Worm (Caenorhabditis elegans): ENCODE data around the gene mxl-3.

The mxl-3 gene

DNA sequence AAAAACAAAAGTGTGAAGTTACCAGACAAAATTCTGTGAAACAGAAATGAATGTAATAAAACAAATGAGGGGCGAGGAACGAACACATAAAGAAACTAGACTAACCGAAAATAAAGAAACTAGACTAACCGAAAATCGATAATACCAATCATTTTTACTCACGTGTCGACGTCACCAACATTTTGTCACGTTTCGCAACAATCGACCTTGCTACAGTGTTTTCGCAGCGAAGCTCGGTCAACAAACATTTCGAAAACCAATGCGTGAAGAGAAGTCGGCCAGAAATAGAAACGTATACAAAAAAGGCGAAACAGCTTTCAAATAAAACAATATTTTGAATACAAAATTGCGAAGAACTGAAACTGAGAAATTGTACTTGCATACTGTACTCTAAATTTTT is 16.4 kb upstream of the mxl-3 start (continued):
- no peak for TF ChIP-seq peb-1 (tag; optimal IDR thresholded peaks at IDR 0.05)

DNA sequence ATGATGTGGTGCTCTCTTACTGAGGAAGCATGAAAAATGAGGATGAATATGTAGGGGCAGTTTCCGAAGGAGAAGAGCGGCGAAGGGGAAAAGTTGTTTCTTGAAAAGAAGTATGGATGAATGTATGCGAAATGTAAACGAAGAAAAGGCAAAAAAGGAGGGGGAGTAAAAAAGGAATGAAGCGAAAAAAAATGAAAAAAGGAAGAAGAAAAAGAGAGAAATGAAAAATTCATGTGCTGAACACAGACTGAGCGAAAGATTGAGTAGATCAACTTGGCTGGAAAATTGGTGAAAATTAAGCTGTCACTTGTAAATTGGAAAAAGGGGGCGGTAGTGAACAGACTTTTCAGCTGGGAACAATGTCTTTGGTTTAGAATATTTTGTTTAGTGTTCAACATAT is 14.3 kb upstream of the mxl-3 start, which contains the start of gene C49F8.1:
Gene C49F8.1, minus strand, starts transcription at position 101 of the 400 bp plus-strand sequence.
- TF ChIP-seq mab-5 (tag; optimal IDR thresholded peaks at IDR 0.05) (no peak), unc-55 (GFP tag; optimal IDR thresholded peaks at IDR 0.05) (peak; percentile 44), alr-1 (tag; optimal IDR thresholded peaks at IDR 0.05) (no peak), peb-1 (tag; optimal IDR thresholded peaks at IDR 0.05) (no peak)

DNA sequence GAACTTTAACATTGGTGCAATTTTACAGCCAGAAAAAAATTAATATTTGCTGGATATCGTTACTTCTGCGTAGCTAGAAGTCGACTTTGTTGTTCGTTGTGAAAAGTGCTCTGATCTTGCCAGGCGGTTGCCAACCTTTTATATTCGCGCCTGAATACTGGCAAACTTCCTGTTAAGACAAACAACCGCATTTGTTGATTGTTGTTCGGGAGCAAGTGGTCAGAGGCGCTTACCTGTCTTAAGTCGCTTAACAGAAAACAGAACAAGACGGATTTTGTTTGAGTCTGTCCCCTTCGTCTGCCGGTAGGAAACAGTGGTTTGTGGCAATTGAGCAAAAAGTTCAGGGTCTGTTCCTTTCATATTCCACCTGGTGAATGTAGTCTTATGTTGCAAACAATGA is 11.9 kb upstream of the mxl-3 start, which contains the start of gene C49F8.15:
Gene C49F8.15, minus strand, starts transcription at position 101 of the 400 bp plus-strand sequence.
- TF ChIP-seq unc-62 (GFP tag; optimal IDR thresholded peaks at IDR 0.05): no peak
- no peak for TF ChIP-seq F13H6.1 (tag; optimal IDR thresholded peaks at IDR 0.05)
- no peak for TF ChIP-seq mdl-1 (tag; optimal IDR thresholded peaks at IDR 0.05)
- TF ChIP-seq ZK546.5 (tag; optimal IDR thresholded peaks at IDR 0.05): no peak
- no peak for TF ChIP-seq R02D3.7 (tag; optimal IDR thresholded peaks at IDR 0.05)
- TF ChIP-seq C34F6.9 (tag; optimal IDR thresholded peaks at IDR 0.05): no peak
- no peak for TF ChIP-seq ztf-11 (tag; optimal IDR thresholded peaks at IDR 0.05)
- no peak for TF ChIP-seq dmd-4 (tag; optimal IDR thresholded peaks at IDR 0.05)
- TF ChIP-seq elt-3 (tag; optimal IDR thresholded peaks at IDR 0.05): no peak
- no peak for TF ChIP-seq sma-9 (GFP tag; optimal IDR thresholded peaks at IDR 0.05)
- no peak for TF ChIP-seq sma-9 (tag; optimal IDR thresholded peaks at IDR 0.05)
- no peak for TF ChIP-seq gmeb-1 (tag; optimal IDR thresholded peaks at IDR 0.05)
- no peak for TF ChIP-seq nhr-23 (tag; optimal IDR thresholded peaks at IDR 0.05)
- no peak for TF ChIP-seq aly-2 (tag; optimal IDR thresholded peaks at IDR 0.05)
- no peak for TF ChIP-seq ztf-4 (tag; optimal IDR thresholded peaks at IDR 0.05)
- no peak for TF ChIP-seq Y55F3AM.14 (GFP tag; optimal IDR thresholded peaks at IDR 0.05)
- no peak for TF ChIP-seq lin-11 (tag; optimal IDR thresholded peaks at IDR 0.05)
- no peak for TF ChIP-seq nhr-11 (tag; optimal IDR thresholded peaks at IDR 0.05)
- TF ChIP-seq nhr-6 (tag; optimal IDR thresholded peaks at IDR 0.05): no peak
- no peak for TF ChIP-seq nhr-21 (tag; optimal IDR thresholded peaks at IDR 0.05)
- no peak for TF ChIP-seq unc-39 (tag; optimal IDR thresholded peaks at IDR 0.05)

DNA sequence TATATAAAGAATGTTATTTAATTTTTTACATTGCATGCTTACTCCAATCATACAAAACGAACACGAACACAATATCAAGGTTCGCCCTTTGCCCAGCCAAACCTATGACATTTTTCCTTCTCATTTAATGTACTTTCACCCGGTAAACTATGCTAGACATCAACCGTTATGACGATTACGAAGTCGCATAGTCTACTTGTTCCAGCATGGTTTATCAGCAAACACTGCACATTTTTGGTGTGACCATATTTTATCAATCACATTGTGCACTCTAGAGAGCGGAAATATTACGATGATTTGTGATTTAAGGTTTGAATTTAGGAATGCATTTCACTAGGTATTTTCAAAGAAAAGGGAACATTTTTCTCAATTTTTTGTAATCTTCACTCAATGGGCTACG is 10.0 kb upstream of the mxl-3 start:
- no peak for TF ChIP-seq nhr-237 (tag; optimal IDR thresholded peaks at IDR 0.05)
- TF ChIP-seq nhr-129 (tag; optimal IDR thresholded peaks at IDR 0.05): peak; percentile 29
- TF ChIP-seq fos-1 (tag; optimal IDR thresholded peaks at IDR 0.05): peak; percentile 82
- peak; percentile 38 for TF ChIP-seq sma-3 (GFP tag; optimal IDR thresholded peaks at IDR 0.05)
- no peak for TF ChIP-seq nhr-77 (tag; optimal IDR thresholded peaks at IDR 0.05)
- no peak for TF ChIP-seq ztf-4 (tag; optimal IDR thresholded peaks at IDR 0.05)
- peak; percentile 54 for TF ChIP-seq crh-2 (tag; optimal IDR thresholded peaks at IDR 0.05)
- TF ChIP-seq F13H6.1 (tag; optimal IDR thresholded peaks at IDR 0.05): peak; percentile 33
- no peak for TF ChIP-seq unc-55 (GFP tag; optimal IDR thresholded peaks at IDR 0.05)
- TF ChIP-seq R02D3.7 (tag; optimal IDR thresholded peaks at IDR 0.05): no peak
- TF ChIP-seq sma-9 (GFP tag; optimal IDR thresholded peaks at IDR 0.05): peak; percentile 96
- TF ChIP-seq sma-9 (tag; optimal IDR thresholded peaks at IDR 0.05): no peak

DNA sequence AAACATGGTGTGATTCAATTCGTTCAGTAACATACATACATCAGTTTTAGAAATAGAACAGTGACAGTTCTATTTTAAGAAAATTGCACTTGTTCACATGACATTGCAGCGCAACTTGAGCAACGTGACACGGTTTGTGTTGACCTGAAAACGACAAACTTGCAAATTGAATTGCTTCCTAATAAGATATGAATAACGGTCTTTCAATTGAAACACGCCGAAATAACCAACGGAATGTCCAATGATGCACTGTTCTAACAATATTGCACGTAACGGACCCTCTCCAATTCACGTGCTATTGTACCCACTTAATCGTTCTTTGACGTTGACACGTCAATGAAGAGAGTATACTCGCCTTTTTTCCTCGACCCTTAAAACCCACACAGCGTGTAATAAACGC is 9.2 kb upstream of the mxl-3 start:
- TF ChIP-seq crh-2 (tag; optimal IDR thresholded peaks at IDR 0.05) (peak; percentile 79), nhr-12 (tag; optimal IDR thresholded peaks at IDR 0.05) (no peak), nhr-21 (tag; optimal IDR thresholded peaks at IDR 0.05) (peak; percentile 33), skn-1 (tag; optimal IDR thresholded peaks at IDR 0.05) (no peak), ZK546.5 (tag; optimal IDR thresholded peaks at IDR 0.05) (no peak), lsy-2 (tag; optimal IDR thresholded peaks at IDR 0.05) (peak in 1 of 2 experiments; percentile 15), ama-1 (optimal IDR thresholded peaks at IDR 0.05) (no peak), elt-3 (tag; optimal IDR thresholded peaks at IDR 0.05) (no peak), blmp-1 (tag; optimal IDR thresholded peaks at IDR 0.05; ENCODE audit: insufficient read depth) (peak; percentile 35), F13H6.1 (tag; optimal IDR thresholded peaks at IDR 0.05) (peak; percentile 0), sma-3 (GFP tag; optimal IDR thresholded peaks at IDR 0.05) (peak; percentile 15), peb-1 (tag; optimal IDR thresholded peaks at IDR 0.05) (no peak), C34F6.9 (tag; optimal IDR thresholded peaks at IDR 0.05) (no peak), mab-5 (tag; optimal IDR thresholded peaks at IDR 0.05) (no peak), R02D3.7 (tag; optimal IDR thresholded peaks at IDR 0.05) (no peak), unc-62 (GFP tag; optimal IDR thresholded peaks at IDR 0.05) (no peak), nhr-129 (tag; optimal IDR thresholded peaks at IDR 0.05) (peak; percentile 39), ceh-16 (tag; optimal IDR thresholded peaks at IDR 0.05) (no peak), unc-55 (GFP tag; optimal IDR thresholded peaks at IDR 0.05) (no peak), snpc-4 (tag; optimal IDR thresholded peaks at IDR 0.05) (no peak), sma-9 (GFP tag; optimal IDR thresholded peaks at IDR 0.05) (peak; percentile 87), sma-9 (tag; optimal IDR thresholded peaks at IDR 0.05) (no peak), mdl-1 (tag; optimal IDR thresholded peaks at IDR 0.05) (peak in 1 of 2 experiments; percentile 0), ceh-82 (tag; optimal IDR thresholded peaks at IDR 0.05) (no peak), nhr-25 (tag; optimal IDR thresholded peaks at IDR 0.05) (peak; percentile 40), unc-39 (tag; optimal IDR thresholded peaks at IDR 0.05) (no peak), nhr-11 (tag; optimal IDR thresholded peaks at IDR 0.05) (no peak), ztf-11 (tag; optimal IDR thresholded peaks at IDR 0.05) (no peak)
